Worm (Caenorhabditis elegans) whole organism, mixed stage, embryonic: ENCODE results near the gene cdc-42.

ENCODE experiments used
- ces-1 ChIP-seq: fragments of 150-350 bp; optimal IDR thresholded peaks from 2 replicates; lab custom pipeline; 2014; ENCODE audit warnings: missing biosample characterization, missing genetic modification reagents, missing genetic modification characterization
- elt-3 ChIP-seq: fragments of 150-350 bp; optimal IDR thresholded peaks from 2 replicates; lab custom pipeline; 2014; ENCODE audit warnings: missing biosample characterization, missing genetic modification characterization
- nhr-76 ChIP-seq: sonication (generic microtip); optimal IDR thresholded peaks from 2 replicates; lab custom pipeline; 2017; ENCODE audit warnings: missing biosample characterization, missing genetic modification characterization
- unc-62 ChIP-seq: fragments of 150-350 bp; optimal IDR thresholded peaks from 2 replicates; lab custom pipeline; 2014; ENCODE audit warnings: missing biosample characterization, missing genetic modification reagents, missing genetic modification characterization

ce11 chrII:7598702-7599314 is 17.4 kb upstream of the cdc-42 start, which contains the start of gene pgam-5:
- no peak for TF ChIP-seq ces-1 (GFP tag; lab: Kevin White, UChicago)
- no peak for TF ChIP-seq elt-3 (tag; lab: Kevin White, UChicago)
- no peak for TF ChIP-seq nhr-76
- no peak for TF ChIP-seq unc-62 (GFP tag; lab: Kevin White, UChicago)
